Fruit fly (Drosophila melanogaster): ENCODE results near the gene CG31229.

Gene CG31229

DNA sequence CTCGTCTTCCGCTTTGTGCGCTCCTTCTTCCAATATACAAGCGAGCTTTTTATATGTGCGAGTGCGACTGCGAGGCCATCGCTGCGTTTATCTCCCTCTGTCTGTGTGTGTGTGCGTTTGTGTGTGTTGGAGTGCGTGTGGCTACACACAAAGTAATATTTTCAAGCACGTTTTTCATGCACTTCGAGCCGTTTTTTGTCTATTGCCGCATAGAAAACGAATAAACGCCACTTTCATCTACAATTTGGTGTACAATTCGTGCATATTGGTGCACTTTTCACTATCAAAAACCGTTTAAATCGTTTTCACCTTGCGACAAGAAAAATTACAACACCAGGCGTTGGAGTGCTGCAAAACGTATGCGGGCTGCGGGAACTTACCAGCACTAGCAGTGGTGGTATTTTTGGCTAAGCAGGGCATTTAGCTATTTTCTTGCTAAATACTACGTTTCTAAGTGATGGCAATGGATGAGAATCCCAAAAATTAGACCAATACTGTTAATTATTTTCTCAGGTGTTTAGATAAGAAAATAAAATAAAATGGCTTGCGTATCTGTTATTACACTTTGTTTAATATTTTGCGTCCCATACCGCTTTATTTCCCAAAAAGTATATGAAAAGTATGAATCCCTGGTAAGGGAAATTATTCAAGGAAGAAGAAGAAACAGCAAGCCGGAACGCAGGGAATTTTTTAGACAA is 8.6 kb upstream of the CG31229 start, which contains the start of the genes CG31224 and CstF64 (continued):
- TF ChIP-seq abd-A (tag; optimal IDR thresholded peaks at IDR 0.05): no peak
- peak; percentile 85 for TF ChIP-seq CG4854 (GFP tag; optimal IDR thresholded peaks at IDR 0.05)
- peak; percentile 85 for TF ChIP-seq CG3281 (GFP tag; optimal IDR thresholded peaks at IDR 0.05)
- TF ChIP-seq psq (GFP tag; optimal IDR thresholded peaks at IDR 0.05): peak; percentile 40
- peak; percentile 90 for TF ChIP-seq CG8944 (GFP tag; optimal IDR thresholded peaks at IDR 0.05)
- peak; percentile 35 for TF ChIP-seq ATbp (GFP tag; optimal IDR thresholded peaks at IDR 0.05)
- peak; percentile 55 for TF ChIP-seq cwo (GFP tag; optimal IDR thresholded peaks at IDR 0.05)
- no peak for TF ChIP-seq inv (GFP tag; IDR thresholded peaks at IDR 0.05; ENCODE audit: partially characterized antibody)
- TF ChIP-seq CG10431 (GFP tag; optimal IDR thresholded peaks at IDR 0.05): peak; percentile 46
- TF ChIP-seq kni (GFP tag; optimal IDR thresholded peaks at IDR 0.05): peak; percentile 54
- peak; percentile 90 for TF ChIP-seq CG4617 (GFP tag; optimal IDR thresholded peaks at IDR 0.05; ENCODE audit: borderline replicate concordance)
- TF ChIP-seq exex (tag; optimal IDR thresholded peaks at IDR 0.05): peak; percentile 50
- TF ChIP-seq gsb (GFP tag; IDR thresholded peaks at IDR 0.05): no peak
- TF ChIP-seq Ets97D (GFP tag; optimal IDR thresholded peaks at IDR 0.05): peak; percentile 94
- no peak; the same call in 2 of the 3 replicates for TF ChIP-seq knrl (GFP tag; IDR thresholded peaks at IDR 0.05; ENCODE audit: partially characterized antibody)
- TF ChIP-seq ash1 (GFP tag; optimal IDR thresholded peaks at IDR 0.05): no peak
- peak; percentile 57 for TF ChIP-seq org-1 (GFP tag; optimal IDR thresholded peaks at IDR 0.05)
- 0 out of 2 replicates have a peak, but pooled peaks have one; percentile 9 for TF ChIP-seq Gsc (GFP tag; IDR thresholded peaks at IDR 0.05)
- peak; percentile 37 for TF ChIP-seq CG3838 (GFP tag; optimal IDR thresholded peaks at IDR 0.05)
- TF ChIP-seq CG8359 (GFP tag; optimal IDR thresholded peaks at IDR 0.05; ENCODE audit: borderline replicate concordance): no peak
- peak; percentile 79 for TF ChIP-seq NK7.1 (GFP tag; optimal IDR thresholded peaks at IDR 0.05)
- TF ChIP-seq gce (GFP tag; IDR thresholded peaks at IDR 0.05): 0 out of 3 replicates have a peak, but pooled peaks have one; percentile 49
- no peak for TF ChIP-seq CkIIα-i1 (GFP tag; IDR thresholded peaks at IDR 0.05)
- TF ChIP-seq Side (GFP tag; optimal IDR thresholded peaks at IDR 0.05): peak; percentile 83
- peak; percentile 56 for TF ChIP-seq CG30431 (GFP tag; optimal IDR thresholded peaks at IDR 0.05)
- peak; percentile 75 for TF ChIP-seq Sry-δ (GFP tag; optimal IDR thresholded peaks at IDR 0.05)
- peak; percentile 72 for TF ChIP-seq CG13296 (GFP tag; optimal IDR thresholded peaks at IDR 0.05)
- no peak for TF ChIP-seq CG12769 (tag; optimal IDR thresholded peaks at IDR 0.05)
- TF ChIP-seq CG10366 (GFP tag; IDR thresholded peaks at IDR 0.05): peak; percentile 83
- TF ChIP-seq ranshi (GFP tag; IDR thresholded peaks at IDR 0.05): peak; percentile 84
- peak; percentile 28 for TF ChIP-seq CG17802 (tag; optimal IDR thresholded peaks at IDR 0.05)
- peak; percentile 71 for TF ChIP-seq fd3F (GFP tag; optimal IDR thresholded peaks at IDR 0.05)
- TF ChIP-seq Spps (tag; optimal IDR thresholded peaks at IDR 0.05): peak; percentile 73
- TF ChIP-seq zen2 (GFP tag; IDR thresholded peaks at IDR 0.05; ENCODE audit: partially characterized antibody): no peak
- TF ChIP-seq bcd (GFP tag; optimal IDR thresholded peaks at IDR 0.05): peak; percentile 79
- peak; percentile 83 for TF ChIP-seq CG16863 (GFP tag; optimal IDR thresholded peaks at IDR 0.05)
- TF ChIP-seq CG10267 (tag; optimal IDR thresholded peaks at IDR 0.05): peak; percentile 97
- TF ChIP-seq CG12236 (GFP tag; optimal IDR thresholded peaks at IDR 0.05): peak; percentile 67
- no peak for TF ChIP-seq D19B (GFP tag; optimal IDR thresholded peaks at IDR 0.05)
- peak; percentile 90 for TF ChIP-seq sd (tag; optimal IDR thresholded peaks at IDR 0.05)
- TF ChIP-seq mam (GFP tag; optimal IDR thresholded peaks at IDR 0.05): peak; percentile 93
- peak; percentile 27 for TF ChIP-seq CG6854 (GFP tag; optimal IDR thresholded peaks at IDR 0.05)
- peak; percentile 48 for TF ChIP-seq CG1832 (GFP tag; optimal IDR thresholded peaks at IDR 0.05)
- TF ChIP-seq CG3847 (GFP tag; IDR thresholded peaks at IDR 0.05): peak; percentile 92
- no peak for TF ChIP-seq mirr (GFP tag; optimal IDR thresholded peaks at IDR 0.05)
- peak; percentile 64 for TF ChIP-seq CG10462 (GFP tag; optimal IDR thresholded peaks at IDR 0.05)
- no peak for TF ChIP-seq schlank (tag; optimal IDR thresholded peaks at IDR 0.05)
- peak; percentile 90 for TF ChIP-seq ems (GFP tag; optimal IDR thresholded peaks at IDR 0.05)
- no peak for TF ChIP-seq CG8281 (tag; optimal IDR thresholded peaks at IDR 0.05)

Measured in whole organism, embryonic.